Worm (Caenorhabditis elegans) whole organism, midembryonic: Measurements from ENCODE around the gene Y16E11A.4.
"Not testable (repeated sequence)": the region's sequence is repeated elsewhere in the genome, so short reads cannot be mapped to it uniquely, and the experiment has no call there.

Experiments
- T22C8.4 ChIP-seq: fragments of 200-800 bp; sonication (Bioruptor generic); IDR thresholded peaks from 2 replicates; pipeline ENCODE4 v1.3.6; 2022; ENCODE audit warnings: missing genetic modification characterization, missing compliant biosample characterization
- cog-1 ChIP-seq: sonication (generic microtip); optimal IDR thresholded peaks from 2 replicates; lab custom pipeline; 2016; ENCODE audit warnings: missing genetic modification characterization, missing compliant biosample characterization
- flt-1 ChIP-seq: fragments of 200-800 bp; sonication (Bioruptor generic); IDR thresholded peaks from 2 replicates; pipeline ENCODE4 v1.3.6; 2022; ENCODE audit warnings: missing genetic modification characterization, missing compliant biosample characterization
- klf-2 ChIP-seq: fragments of 200-800 bp; sonication (Bioruptor generic); conservative IDR thresholded peaks from 2 replicates; pipeline ENCODE4 v1.3.6; 2022; ENCODE audit warnings: missing genetic modification reagents, missing genetic modification characterization, missing compliant biosample characterization
- med-1 ChIP-seq: sonication (generic microtip); optimal IDR thresholded peaks from 2 replicates; lab custom pipeline; 2017; ENCODE audit warnings: missing genetic modification characterization, mild to moderate bottlenecking, missing compliant biosample characterization, antibody characterized with exemption, missing genetic modification reagents; ENCODE audit not compliant: insufficient read depth
- ref-1 ChIP-seq: fragments of 200-800 bp; sonication (Bioruptor generic); conservative IDR thresholded peaks from 2 replicates; pipeline ENCODE4 v1.3.6; 2022; ENCODE audit warnings: missing genetic modification reagents, missing genetic modification characterization, missing compliant biosample characterization
- tab-1 ChIP-seq: fragments of 200-800 bp; sonication (Bioruptor generic); IDR thresholded peaks from 2 replicates; pipeline ENCODE4 v1.3.6; 2022; ENCODE audit warnings: missing genetic modification characterization, missing compliant biosample characterization
- ztf-23 ChIP-seq: fragments of 200-800 bp; sonication (Bioruptor generic); IDR thresholded peaks from 2 replicates; pipeline ENCODE4 v1.3.6; 2022; ENCODE audit warnings: missing genetic modification reagents, missing genetic modification characterization, missing compliant biosample characterization
- ztf-29 ChIP-seq: fragments of 200-800 bp; sonication (Bioruptor generic); IDR thresholded peaks from 2 replicates; pipeline ENCODE4 v1.3.6; 2022; ENCODE audit warnings: missing genetic modification reagents, missing genetic modification characterization, missing compliant biosample characterization

The Y16E11A.4 gene

DNA sequence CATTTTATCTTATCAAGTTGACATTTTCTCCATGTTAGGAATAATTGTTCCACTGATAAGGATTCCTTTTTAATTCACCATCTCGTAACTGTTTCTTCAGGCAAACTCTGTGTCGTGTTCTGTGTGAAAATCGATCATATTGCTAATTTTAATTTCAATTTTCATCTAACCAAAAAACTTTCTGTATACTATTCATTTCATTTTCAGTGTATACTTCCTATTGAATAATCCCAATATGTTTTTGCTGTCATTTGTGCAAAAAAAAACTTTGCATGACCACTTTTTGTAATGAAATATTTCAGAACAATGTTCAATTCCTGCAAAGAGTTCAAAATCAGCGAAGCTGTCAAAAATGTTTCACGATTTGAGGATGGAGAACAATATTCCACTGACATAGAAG lies at the start of gene Y16E11A.4:
Gene Y16E11A.4, plus strand, starts transcription at position 301 of the 400 bp plus-strand sequence.
- no peak for TF ChIP-seq ztf-23
- no peak for TF ChIP-seq ref-1 (GFP tag; lab: Robert Waterston, UW)
- no peak for TF ChIP-seq T22C8.4 (GFP tag; lab: Robert Waterston, UW)
- no peak for TF ChIP-seq med-1 (GFP tag; lab: Kevin White, UChicago)
- no peak for TF ChIP-seq cog-1 (tag; lab: Kevin White, UChicago)

DNA sequence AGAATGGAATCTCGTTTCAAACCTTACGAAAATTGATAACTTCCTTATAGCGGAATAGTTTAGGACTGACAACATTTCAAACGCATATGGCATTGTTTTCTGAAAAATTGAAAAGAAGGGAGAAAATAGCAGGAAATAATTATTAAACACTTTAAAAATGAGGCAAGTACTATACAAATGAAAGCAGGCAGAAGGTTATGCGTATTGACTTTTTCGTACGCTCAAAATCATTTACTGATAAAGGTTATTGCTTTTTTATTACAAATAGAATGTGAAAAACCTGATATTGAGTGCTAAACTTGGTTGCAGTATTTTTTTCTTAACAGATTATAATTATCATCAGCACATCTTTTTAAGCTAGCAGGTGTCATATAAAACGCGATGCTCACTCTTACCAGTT lies 47.4 kb upstream of the Y16E11A.4 start, which contains the start of gene ZK250.13:
Gene ZK250.13, minus strand, starts transcription at position 101 of the 400 bp plus-strand sequence.
- TF ChIP-seq ref-1 (GFP tag; lab: Robert Waterston, UW) (no peak), T22C8.4 (GFP tag; lab: Robert Waterston, UW) (no peak), cog-1 (tag; lab: Kevin White, UChicago) (no peak), tab-1 (GFP tag; lab: Robert Waterston, UW) (no peak)

DNA sequence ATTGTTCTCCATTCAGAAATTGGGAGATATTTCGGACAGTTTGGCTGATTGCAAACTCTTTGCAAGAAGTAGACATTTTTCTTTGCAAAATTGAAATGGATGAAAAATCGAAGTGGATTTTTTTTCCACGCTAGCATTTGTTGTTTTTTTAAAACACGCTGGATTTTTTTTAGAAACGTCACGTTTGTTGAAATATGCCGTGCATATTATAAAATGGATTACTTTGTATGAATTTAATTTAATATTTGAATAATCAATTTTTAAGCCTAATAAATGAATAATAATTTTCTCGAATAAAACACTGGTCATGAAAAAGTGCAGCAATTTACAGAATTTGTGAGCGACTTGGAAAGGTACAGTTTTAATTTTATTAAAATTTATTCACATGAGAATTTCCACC lies 42.0 kb upstream of the Y16E11A.4 start, which contains the start of gene ZK250.14:
Gene ZK250.14, minus strand, starts transcription at position 101 of the 400 bp plus-strand sequence.
- TF ChIP-seq T22C8.4 (GFP tag; lab: Robert Waterston, UW) (no peak), cog-1 (tag; lab: Kevin White, UChicago) (no peak), tab-1 (GFP tag; lab: Robert Waterston, UW) (no peak), ref-1 (GFP tag; lab: Robert Waterston, UW) (no peak), klf-2 (no peak), flt-1 (no peak), ztf-29 (no peak), med-1 (GFP tag; lab: Kevin White, UChicago) (no peak), ztf-23 (no peak)

- TF ChIP-seq med-1 (GFP tag; lab: Kevin White, UChicago) (no peak), cog-1 (tag; lab: Kevin White, UChicago) (no peak), T22C8.4 (GFP tag; lab: Robert Waterston, UW) (no peak), klf-2 (no peak), tab-1 (GFP tag; lab: Robert Waterston, UW) (no peak), ztf-29 (no peak), flt-1 (no peak), ztf-23 (no peak), ref-1 (GFP tag; lab: Robert Waterston, UW) (no peak)
Measured at ce11 chrII:1946427-1946826, 40.7 kb upstream of the Y16E11A.4 start, which contains the start of gene math-48. TSS of gene math-48 (minus strand) at chrII:1946527.

DNA sequence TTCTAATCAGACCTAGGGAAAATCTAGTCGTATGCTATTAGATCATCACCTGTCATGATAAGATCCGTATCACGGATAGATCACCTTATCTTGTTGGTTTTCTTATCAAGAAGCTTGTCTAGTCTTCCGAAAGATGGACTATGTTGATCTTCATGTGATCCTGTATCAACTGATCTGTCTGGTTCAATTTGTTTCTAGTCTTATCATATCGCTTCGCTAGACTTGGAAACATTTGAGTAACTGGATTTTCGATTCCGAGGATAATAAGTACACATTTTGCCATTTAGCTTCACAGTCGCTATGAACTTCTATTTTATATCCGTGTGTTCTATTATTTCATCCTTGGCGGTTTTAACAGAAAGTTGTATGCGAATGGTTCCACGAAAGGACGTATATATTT lies 38.7 kb upstream of the Y16E11A.4 start, which contains the start of gene ZK250.2:
Gene ZK250.2, plus strand, starts transcription at position 301 of the 400 bp plus-strand sequence.
- TF ChIP-seq T22C8.4 (GFP tag; lab: Robert Waterston, UW); klf-2; ztf-29: not testable (repeated sequence)

- TF ChIP-seq ztf-29 (no peak), flt-1 (no peak), ztf-23 (no peak), cog-1 (tag; lab: Kevin White, UChicago) (no peak), med-1 (GFP tag; lab: Kevin White, UChicago) (no peak), T22C8.4 (GFP tag; lab: Robert Waterston, UW) (no peak), ref-1 (GFP tag; lab: Robert Waterston, UW) (no peak), tab-1 (GFP tag; lab: Robert Waterston, UW) (no peak), klf-2 (no peak)
Measured at ce11 chrII:1949119-1949518, 38.0 kb upstream of the Y16E11A.4 start.

- not testable (repeated sequence) for TF ChIP-seq med-1 (GFP tag; lab: Kevin White, UChicago); cog-1 (tag; lab: Kevin White, UChicago); klf-2
Measured at ce11 chrII:1955568-1955967, 31.5 kb upstream of the Y16E11A.4 start, which contains the start of gene math-49. TSS of gene math-49 (minus strand) at chrII:1955668.

DNA sequence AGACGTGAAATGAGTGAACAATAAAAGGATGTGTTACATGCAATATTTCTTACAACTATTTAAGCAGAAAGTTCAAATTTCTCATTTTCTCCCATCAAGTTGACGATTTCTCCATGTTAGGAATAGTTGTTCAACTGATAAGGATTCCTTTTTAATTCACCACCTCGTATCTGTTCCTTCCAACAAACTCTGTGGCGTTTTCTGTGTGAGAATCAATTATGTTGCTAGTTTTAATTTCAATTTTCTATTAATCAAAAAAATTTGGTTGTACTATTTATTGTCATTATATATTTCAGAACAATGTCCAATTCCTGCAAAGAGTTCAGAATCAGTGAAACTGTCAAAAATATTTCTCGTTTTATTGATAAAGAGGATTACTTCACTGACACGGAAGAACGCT lies 1.9 kb downstream of the Y16E11A.4 start, which contains the start of gene math-44:
Gene math-44, plus strand, starts transcription at position 301 of the 400 bp plus-strand sequence.
- TF ChIP-seq ref-1 (GFP tag; lab: Robert Waterston, UW) (no peak), tab-1 (GFP tag; lab: Robert Waterston, UW) (no peak), flt-1 (no peak)

DNA sequence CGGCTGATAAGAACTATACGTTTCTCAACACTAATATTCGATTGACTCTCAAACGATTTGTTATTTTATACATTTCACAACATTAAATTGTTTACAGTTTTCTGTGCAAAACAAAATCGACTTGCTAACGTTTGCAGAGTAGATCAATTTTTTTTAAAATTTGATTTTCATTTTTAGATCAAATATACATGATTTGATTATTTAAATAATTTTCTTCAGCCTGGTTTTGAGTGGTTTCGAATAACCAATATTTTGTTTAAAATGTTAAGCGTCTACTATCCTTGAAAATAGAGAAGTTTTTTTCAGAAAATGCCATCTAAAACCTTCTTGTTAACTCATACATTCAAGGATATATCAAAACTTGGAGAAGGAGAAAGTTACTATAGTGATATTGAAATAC lies 6.7 kb downstream of the Y16E11A.4 start, which contains the start of gene math-21:
Gene math-21, plus strand, starts transcription at position 301 of the 400 bp plus-strand sequence.
- TF ChIP-seq ztf-29 (no peak), flt-1 (no peak), cog-1 (tag; lab: Kevin White, UChicago) (no peak), klf-2 (no peak), ref-1 (GFP tag; lab: Robert Waterston, UW) (no peak), T22C8.4 (GFP tag; lab: Robert Waterston, UW) (no peak), ztf-23 (no peak), med-1 (GFP tag; lab: Kevin White, UChicago) (no peak)

ce11 chrII:1995744-1996143 lies 8.7 kb downstream of the Y16E11A.4 start:
- TF ChIP-seq ztf-23 (no peak), klf-2 (no peak), T22C8.4 (GFP tag; lab: Robert Waterston, UW) (no peak), flt-1 (no peak), med-1 (GFP tag; lab: Kevin White, UChicago) (no peak), tab-1 (GFP tag; lab: Robert Waterston, UW) (no peak), cog-1 (tag; lab: Kevin White, UChicago) (no peak), ztf-29 (no peak), ref-1 (GFP tag; lab: Robert Waterston, UW) (no peak)

ce11 chrII:1996237-1996636 lies 9.2 kb downstream of the Y16E11A.4 start, which contains the start of gene math-20:
TSS of gene math-20 (plus strand) at chrII:1996537.
- TF ChIP-seq ztf-29 (no peak), ref-1 (GFP tag; lab: Robert Waterston, UW) (no peak), tab-1 (GFP tag; lab: Robert Waterston, UW) (no peak), cog-1 (tag; lab: Kevin White, UChicago) (no peak), ztf-23 (no peak), klf-2 (no peak), flt-1 (no peak)
